Fruit fly (Drosophila melanogaster) whole organism, pupa: ENCODE results near the gene CG31559.

Source experiments
- CG10348 ChIP-seq: fragments of 200-800 bp; sonication (Bioruptor generic); IDR thresholded peaks from 2 replicates; pipeline ENCODE4 v1.3.6; 2022; ENCODE audit warnings: missing biosample characterization, missing genetic modification characterization
- CG32121 ChIP-seq: fragments of 200-800 bp; sonication (Bioruptor generic); IDR thresholded peaks from 2 replicates; pipeline ENCODE4 v1.3.6; 2022; ENCODE audit warnings: missing biosample characterization, missing genetic modification characterization
- EcR ChIP-seq: fragments of 200-800 bp; sonication (Bioruptor generic); optimal IDR thresholded peaks from 3 replicates; lab custom pipeline; 2019; ENCODE audit warnings: missing biosample characterization, missing genetic modification characterization, mild to moderate bottlenecking, moderate library complexity, missing genetic modification reagents
- rn ChIP-seq: fragments of 200-800 bp; sonication (Bioruptor generic); IDR thresholded peaks from 2 replicates; pipeline ENCODE4 v1.3.6; 2022; ENCODE audit warnings: missing biosample characterization, missing genetic modification characterization

DNA sequence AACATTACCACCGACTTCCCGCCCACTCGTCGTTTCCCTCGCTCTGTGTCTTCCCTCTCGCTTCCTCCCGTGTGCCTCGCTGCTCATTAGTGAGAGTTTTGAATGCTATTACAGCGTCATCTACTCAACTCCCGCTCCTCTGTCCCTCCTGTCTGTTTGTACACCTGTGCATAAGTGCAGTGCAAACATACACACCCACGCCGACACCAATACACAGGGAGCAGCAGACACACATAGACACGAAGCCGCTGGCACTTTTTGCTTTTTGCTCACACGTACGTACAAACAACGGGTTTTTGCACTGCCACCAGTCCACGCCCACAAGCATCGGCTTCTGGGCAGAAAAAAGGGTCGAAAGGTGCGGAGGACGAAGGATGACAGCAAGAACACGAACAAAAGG lies 15.3 kb downstream of the CG31559 start:
- no peak for TF ChIP-seq EcR (GFP tag; lab: Kevin White, UChicago)
- TF ChIP-seq CG10348, result no peak
- no peak for TF ChIP-seq CG32121
- no peak for TF ChIP-seq rn (GFP tag; lab: Robert Waterston, UW)
